Worm (Caenorhabditis elegans) whole organism, L3 larva: ENCODE results near the gene tag-77.

Experiments used
- R02D3.7 ChIP-seq: fragments of 150-350 bp; optimal IDR thresholded peaks from 2 replicates; lab custom pipeline; 2014; ENCODE audit warnings: missing biosample characterization, missing genetic modification characterization
- ZK546.5 ChIP-seq: sonication (generic microtip); optimal IDR thresholded peaks from 2 replicates; lab custom pipeline; 2017; ENCODE audit warnings: missing biosample characterization, missing genetic modification characterization
- aly-2 ChIP-seq: fragments of 150-350 bp; optimal IDR thresholded peaks from 2 replicates; lab custom pipeline; 2014; ENCODE audit warnings: missing biosample characterization, missing genetic modification characterization
- ama-1 ChIP-seq: fragments of 150-350 bp; optimal IDR thresholded peaks from 2 replicates; lab custom pipeline; 2018
- ceh-16 ChIP-seq: sonication (generic microtip); optimal IDR thresholded peaks from 2 replicates; lab custom pipeline; 2017; ENCODE audit warnings: missing biosample characterization, missing genetic modification characterization
- ceh-28 ChIP-seq: fragments of 150-350 bp; optimal IDR thresholded peaks from 2 replicates; lab custom pipeline; 2014; ENCODE audit warnings: missing biosample characterization, missing genetic modification reagents, missing genetic modification characterization
- ceh-82 ChIP-seq: fragments of 150-350 bp; optimal IDR thresholded peaks from 2 replicates; lab custom pipeline; 2014; ENCODE audit warnings: missing biosample characterization, missing genetic modification characterization
- ceh-9 ChIP-seq: sonication (generic microtip); optimal IDR thresholded peaks from 2 replicates; lab custom pipeline; 2018; ENCODE audit warnings: missing biosample characterization, missing genetic modification characterization
- daf-12 ChIP-seq: fragments of 150-350 bp; optimal IDR thresholded peaks from 2 replicates; lab custom pipeline; 2014; ENCODE audit warnings: missing biosample characterization, missing genetic modification reagents, missing genetic modification characterization
- egl-27 ChIP-seq: sonication (generic microtip); optimal IDR thresholded peaks from 4 replicates; lab custom pipeline; 2017; ENCODE audit warnings: missing biosample characterization, missing genetic modification reagents, missing genetic modification characterization
- egl-5 ChIP-seq: fragments of 150-350 bp; optimal IDR thresholded peaks from 2 replicates; lab custom pipeline; 2017; ENCODE audit warnings: missing biosample characterization, missing genetic modification reagents, missing genetic modification characterization, inconsistent platforms
- elt-1 ChIP-seq: fragments of 150-350 bp; optimal IDR thresholded peaks from 2 replicates; lab custom pipeline; 2014; ENCODE audit warnings: missing biosample characterization, missing genetic modification characterization
- elt-2 ChIP-seq: sonication (generic microtip); optimal IDR thresholded peaks from 2 replicates; lab custom pipeline; 2016; ENCODE audit warnings: missing genetic modification reagents, mild to moderate bottlenecking, missing genetic modification characterization, missing compliant biosample characterization
- elt-3 ChIP-seq, 3 experiments: fragments of 150-350 bp in 1 of 3; sonication (generic microtip) in 2 of 3; optimal IDR thresholded peaks; 2 replicates in 2 of 3; 4 replicates in 1 of 3; lab custom pipeline; 2014 to 2017; ENCODE audit warnings: missing biosample characterization in 3 of 3, missing genetic modification characterization in 3 of 3
- eor-1 ChIP-seq, 2 experiments: fragments of 150-350 bp; optimal IDR thresholded peaks; 2 replicates each; lab custom pipeline; 2014 to 2018; ENCODE audit warnings: missing biosample characterization in 2 of 2, missing genetic modification characterization in 2 of 2
- fkh-10 ChIP-seq: sonication (generic microtip); optimal IDR thresholded peaks from 2 replicates; lab custom pipeline; 2017; ENCODE audit warnings: missing biosample characterization, missing genetic modification reagents, missing genetic modification characterization
- fkh-2 ChIP-seq: fragments of 150-350 bp; optimal IDR thresholded peaks from 2 replicates; lab custom pipeline; 2014; ENCODE audit warnings: missing biosample characterization, missing genetic modification reagents, missing genetic modification characterization
- fos-1 ChIP-seq: fragments of 150-350 bp; optimal IDR thresholded peaks from 2 replicates; lab custom pipeline; 2014; ENCODE audit warnings: missing biosample characterization, missing genetic modification characterization
- hmg-11 ChIP-seq: sonication (generic microtip); optimal IDR thresholded peaks from 2 replicates; lab custom pipeline; 2016; ENCODE audit warnings: missing genetic modification characterization, missing compliant biosample characterization
- jun-1 ChIP-seq: fragments of 150-350 bp; optimal IDR thresholded peaks from 2 replicates; lab custom pipeline; 2014; ENCODE audit warnings: missing biosample characterization, missing genetic modification reagents, missing genetic modification characterization
- lin-15B ChIP-seq: fragments of 150-350 bp; optimal IDR thresholded peaks from 2 replicates; lab custom pipeline; 2014; ENCODE audit warnings: missing biosample characterization, missing genetic modification characterization
- lin-39 ChIP-seq: fragments of 150-350 bp; optimal IDR thresholded peaks from 2 replicates; lab custom pipeline; 2018; ENCODE audit warnings: missing biosample characterization, missing genetic modification reagents, missing genetic modification characterization
- lsy-12 ChIP-seq: sonication (generic microtip); optimal IDR thresholded peaks from 2 replicates; lab custom pipeline; 2016; ENCODE audit warnings: mild to moderate bottlenecking, missing genetic modification characterization, missing compliant biosample characterization
- mdl-1 ChIP-seq: fragments of 150-350 bp; optimal IDR thresholded peaks from 2 replicates; lab custom pipeline; 2014; ENCODE audit warnings: missing biosample characterization, missing genetic modification characterization
- mml-1 ChIP-seq: fragments of 150-350 bp; sonication (generic microtip); optimal IDR thresholded peaks from 3 replicates; lab custom pipeline; 2014; ENCODE audit warnings: missing biosample characterization, missing genetic modification characterization
- nfya-1 ChIP-seq: sonication (generic microtip); optimal IDR thresholded peaks from 2 replicates; lab custom pipeline; 2017; ENCODE audit warnings: missing genetic modification characterization, mild to moderate bottlenecking, missing compliant biosample characterization, antibody characterized with exemption, moderate library complexity; ENCODE audit not compliant: insufficient read depth
- nhr-11 ChIP-seq: fragments of 150-350 bp; optimal IDR thresholded peaks from 2 replicates; lab custom pipeline; 2014; ENCODE audit warnings: missing biosample characterization, missing genetic modification characterization
- nhr-12 ChIP-seq: fragments of 150-350 bp; optimal IDR thresholded peaks from 2 replicates; lab custom pipeline; 2014; ENCODE audit warnings: missing biosample characterization, missing genetic modification characterization
- nhr-23 ChIP-seq: fragments of 150-350 bp; optimal IDR thresholded peaks from 2 replicates; lab custom pipeline; 2014; ENCODE audit warnings: missing biosample characterization, missing genetic modification reagents, missing genetic modification characterization
- nhr-237 ChIP-seq: fragments of 150-350 bp; optimal IDR thresholded peaks from 2 replicates; lab custom pipeline; 2014; ENCODE audit warnings: missing biosample characterization, missing genetic modification characterization
- nhr-25 ChIP-seq: sonication (generic microtip); optimal IDR thresholded peaks from 2 replicates; lab custom pipeline; 2017; ENCODE audit warnings: missing biosample characterization, missing genetic modification characterization
- nhr-28 ChIP-seq: fragments of 150-350 bp; optimal IDR thresholded peaks from 2 replicates; lab custom pipeline; 2014; ENCODE audit warnings: missing biosample characterization, missing genetic modification characterization
- nhr-43 ChIP-seq: sonication (generic microtip); optimal IDR thresholded peaks from 2 replicates; lab custom pipeline; 2016; ENCODE audit warnings: mild to moderate bottlenecking, missing genetic modification characterization, missing compliant biosample characterization; ENCODE audit not compliant: poor library complexity, severe bottlenecking
- nhr-67 ChIP-seq: fragments of 150-350 bp; optimal IDR thresholded peaks from 2 replicates; lab custom pipeline; 2014; ENCODE audit warnings: missing biosample characterization, missing genetic modification characterization
- nhr-76 ChIP-seq: fragments of 150-350 bp; sonication (generic microtip); optimal IDR thresholded peaks from 5 replicates; lab custom pipeline; 2014; ENCODE audit warnings: missing biosample characterization, missing genetic modification characterization
- nhr-77 ChIP-seq: fragments of 150-350 bp; optimal IDR thresholded peaks from 2 replicates; lab custom pipeline; 2014; ENCODE audit warnings: missing biosample characterization, missing genetic modification characterization
- pha-4 ChIP-seq: fragments of 150-350 bp; optimal IDR thresholded peaks from 2 replicates; lab custom pipeline; 2014; ENCODE audit warnings: missing biosample characterization, missing genetic modification reagents, missing genetic modification characterization
- pqm-1 ChIP-seq: fragments of 150-350 bp; optimal IDR thresholded peaks from 2 replicates; lab custom pipeline; 2017; ENCODE audit warnings: missing biosample characterization, missing genetic modification characterization, inconsistent platforms
- sea-2 ChIP-seq: fragments of 150-350 bp; sonication (generic microtip); optimal IDR thresholded peaks from 4 replicates; lab custom pipeline; 2014; ENCODE audit warnings: missing biosample characterization, missing genetic modification reagents, missing genetic modification characterization
- skn-1 ChIP-seq: fragments of 150-350 bp; optimal IDR thresholded peaks from 2 replicates; lab custom pipeline; 2014; ENCODE audit warnings: missing biosample characterization, missing genetic modification characterization
- snpc-4 ChIP-seq: fragments of 150-350 bp; optimal IDR thresholded peaks from 2 replicates; lab custom pipeline; 2014; ENCODE audit warnings: missing biosample characterization, missing genetic modification characterization
- tbx-2 ChIP-seq: sonication (generic microtip); optimal IDR thresholded peaks from 2 replicates; lab custom pipeline; 2016; ENCODE audit warnings: mild to moderate bottlenecking, missing genetic modification characterization, missing compliant biosample characterization
- unc-39 ChIP-seq: sonication (generic microtip); optimal IDR thresholded peaks from 4 replicates; lab custom pipeline; 2017; ENCODE audit warnings: missing biosample characterization, missing genetic modification characterization
- unc-62 ChIP-seq: fragments of 150-350 bp; sonication (generic microtip); optimal IDR thresholded peaks from 4 replicates; lab custom pipeline; 2014; ENCODE audit warnings: missing biosample characterization, missing genetic modification reagents, missing genetic modification characterization
- zag-1 ChIP-seq: fragments of 150-350 bp; optimal IDR thresholded peaks from 2 replicates; lab custom pipeline; 2014; ENCODE audit warnings: missing biosample characterization, missing genetic modification characterization
- ztf-11 ChIP-seq: fragments of 150-350 bp; optimal IDR thresholded peaks from 2 replicates; lab custom pipeline; 2014; ENCODE audit warnings: missing biosample characterization, missing genetic modification characterization
- ztf-4 ChIP-seq: fragments of 150-350 bp; optimal IDR thresholded peaks from 2 replicates; lab custom pipeline; 2014; ENCODE audit warnings: missing biosample characterization, missing genetic modification characterization

Gene tag-77

DNA sequence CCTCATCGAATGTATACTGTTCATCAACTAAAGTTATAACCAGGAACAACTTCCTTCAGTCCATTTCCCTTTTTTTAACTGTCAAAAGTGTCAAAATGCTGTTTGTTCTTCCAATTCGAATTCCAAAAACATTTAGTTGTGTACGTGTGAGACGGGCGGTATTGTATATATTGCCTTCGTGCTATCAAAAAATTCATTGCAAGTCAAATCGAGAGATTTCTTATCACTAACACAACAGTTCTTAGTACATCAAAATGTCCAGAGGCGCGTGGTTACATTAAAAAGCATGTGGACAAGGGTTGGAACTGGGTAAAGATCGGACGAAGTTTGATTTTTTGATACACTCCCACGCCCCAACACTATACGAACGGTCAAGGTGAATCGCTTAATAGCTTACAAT is 18.0 kb upstream of the tag-77 start (continued):
- peak; percentile 34 for TF ChIP-seq nhr-23
- no peak for TF ChIP-seq snpc-4 (tag; lab: Kevin White, UChicago)
- peak; percentile 53 for TF ChIP-seq jun-1 (tag; lab: Kevin White, UChicago)
- TF ChIP-seq sea-2 (GFP tag; lab: Kevin White, UChicago), result no peak
- no peak for TF ChIP-seq fkh-10
- no peak for TF ChIP-seq nhr-12 (tag; lab: Kevin White, UChicago)
- TF ChIP-seq R02D3.7 (tag; lab: Kevin White, UChicago), result no peak
- no peak for TF ChIP-seq skn-1 (tag; lab: Kevin White, UChicago)

DNA sequence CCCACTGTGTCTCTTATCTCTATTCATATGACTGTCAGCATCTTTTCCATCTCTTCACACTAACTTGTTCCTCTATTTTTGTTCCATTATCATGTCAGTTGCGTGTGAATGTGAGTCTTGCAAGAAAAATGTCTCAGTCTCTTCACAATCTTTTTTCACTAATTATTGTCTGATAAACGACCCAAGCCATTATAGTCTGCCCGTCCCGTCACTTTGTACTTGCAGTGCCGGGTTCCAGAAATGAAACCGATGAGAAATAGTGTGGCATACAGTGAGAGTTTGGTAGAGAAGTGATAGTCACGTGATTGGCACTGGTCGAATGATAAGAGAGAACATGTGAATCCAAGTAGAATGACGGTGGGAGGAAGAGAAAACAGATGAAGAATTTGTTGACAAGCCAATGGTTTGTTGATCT is 17.3 kb upstream of the tag-77 start:
- TF ChIP-seq aly-2 (tag; lab: Kevin White, UChicago), result no peak
- peak; percentile 83 for TF ChIP-seq nhr-23
- TF ChIP-seq ceh-28 (tag; lab: Kevin White, UChicago), result peak; percentile 64
- TF ChIP-seq lsy-12 (tag; lab: Kevin White, UChicago), result peak; percentile 78
- no peak for TF ChIP-seq nhr-237 (tag; lab: Kevin White, UChicago)
- TF ChIP-seq nhr-28 (tag; lab: Kevin White, UChicago), result peak; percentile 33
- peak; percentile 78 for TF ChIP-seq tbx-2 (tag; lab: Kevin White, UChicago)
- TF ChIP-seq nhr-77 (tag; lab: Kevin White, UChicago), result peak; percentile 57
- TF ChIP-seq lin-39 (tag; lab: Kevin White, UChicago), result no peak
- TF ChIP-seq ceh-9 (tag; lab: Kevin White, UChicago), result no peak
- peak; percentile 68 for TF ChIP-seq pha-4 (tag; lab: Kevin White, UChicago)
- no peak for TF ChIP-seq snpc-4 (tag; lab: Kevin White, UChicago)
- TF ChIP-seq pqm-1 (tag; lab: Kevin White, UChicago), result peak; percentile 97
- TF ChIP-seq ceh-82 (tag; lab: Kevin White, UChicago), result no peak
- TF ChIP-seq nhr-12 (tag; lab: Kevin White, UChicago), result no peak
- TF ChIP-seq daf-12 (tag; lab: Kevin White, UChicago), result peak; percentile 8
- TF ChIP-seq nhr-11 (tag; lab: Kevin White, UChicago), result peak; percentile 89
- no peak for TF ChIP-seq fkh-10
- TF ChIP-seq zag-1, result no peak
- peak; percentile 79 for TF ChIP-seq unc-62 (GFP tag; lab: Kevin White, UChicago)
- TF ChIP-seq skn-1 (tag; lab: Kevin White, UChicago), result no peak
- TF ChIP-seq elt-1 (tag; lab: Kevin White, UChicago), result no peak
- peak; percentile 19 for TF ChIP-seq ztf-4 (tag; lab: Kevin White, UChicago)
- TF ChIP-seq nhr-25 (tag; lab: Kevin White, UChicago), result peak; percentile 87
- no peak for TF ChIP-seq sea-2 (GFP tag; lab: Kevin White, UChicago)
- peak; percentile 53 for TF ChIP-seq egl-5 (tag; lab: Kevin White, UChicago)
- no peak for TF ChIP-seq nhr-67 (tag; lab: Kevin White, UChicago)
- peak; percentile 70 for TF ChIP-seq nfya-1 (tag; lab: Kevin White, UChicago)
- no peak for TF ChIP-seq ceh-16
- TF ChIP-seq jun-1 (tag; lab: Kevin White, UChicago), result peak; percentile 95
- TF ChIP-seq ama-1, result peak; percentile 74
- TF ChIP-seq unc-39, result no peak
- TF ChIP-seq elt-2 (tag; lab: Kevin White, UChicago), result peak; percentile 100
- peak; percentile 23 for TF ChIP-seq nhr-76 (tag; lab: Kevin White, UChicago)
- no peak for TF ChIP-seq eor-1 (tag; optimal IDR thresholded peaks at IDR 0.05; lab: Kevin White, UChicago)
- TF ChIP-seq ZK546.5 (tag; lab: Kevin White, UChicago), result no peak
- TF ChIP-seq lin-15B (tag; lab: Kevin White, UChicago), result no peak
- TF ChIP-seq fkh-2 (tag; lab: Kevin White, UChicago), result no peak
- peak; percentile 59 for TF ChIP-seq fos-1 (tag; lab: Kevin White, UChicago)
- TF ChIP-seq mml-1, result peak; percentile 48
- peak; percentile 92 for TF ChIP-seq nhr-43 (tag; lab: Kevin White, UChicago)
- no peak for TF ChIP-seq hmg-11 (tag; lab: Kevin White, UChicago)
- TF ChIP-seq mdl-1 (tag; lab: Kevin White, UChicago), result peak; percentile 86
- no peak for TF ChIP-seq ztf-11
- TF ChIP-seq egl-27 (tag; lab: Kevin White, UChicago), result peak; percentile 81
- peak; percentile 48 for TF ChIP-seq R02D3.7 (tag; lab: Kevin White, UChicago)
- TF ChIP-seq elt-3 (tag; optimal IDR thresholded peaks at IDR 0.05; lab: Kevin White, UChicago), result peak; percentile 25 to 95 (median 30)
- TF ChIP-seq, all 47 proteins: peak for 26
